Fruit fly (Drosophila melanogaster) whole organism, prepupa: ENCODE results near the gene Dap160.

Experiments
- CG6854 ChIP-seq: fragments of 200-800 bp; sonication (Bioruptor generic); optimal IDR thresholded peaks from 2 replicates; lab custom pipeline; 2017; ENCODE audit warnings: missing biosample characterization, mild to moderate bottlenecking, missing genetic modification characterization
- Hr39 ChIP-seq: fragments of 200-800 bp; sonication (Bioruptor generic); optimal IDR thresholded peaks from 2 replicates; lab custom pipeline; 2016; ENCODE audit warnings: missing biosample characterization, missing genetic modification characterization

DNA sequence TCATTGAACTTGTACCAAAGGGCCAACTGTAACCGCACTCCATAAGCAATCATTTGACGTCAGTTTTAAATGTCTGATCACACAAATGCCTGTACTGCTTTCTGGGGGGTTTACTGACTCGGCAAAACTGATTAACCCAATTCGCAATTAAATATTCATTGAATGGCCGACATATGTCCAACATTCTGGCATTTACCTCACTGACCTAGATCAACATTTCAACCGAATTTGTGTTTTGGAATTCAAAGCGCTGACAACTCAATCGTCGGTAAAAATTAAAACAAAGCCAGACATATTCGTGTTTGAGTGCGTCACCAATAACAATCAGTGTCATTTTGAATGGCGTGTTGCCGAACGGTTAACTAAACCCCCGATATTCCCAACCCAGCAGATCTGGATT, 26.5 kb downstream of the Dap160 start:
- no peak for TF ChIP-seq CG6854
- no peak for TF ChIP-seq Hr39 (GFP tag; lab: Kevin White, UChicago)
